Worm (Caenorhabditis elegans) whole organism, L1 larva: ENCODE data around the gene F56D5.2.

ENCODE experiments used
- C16A3.4 ChIP-seq: fragments of 150-350 bp; optimal IDR thresholded peaks from 2 replicates; lab custom pipeline; 2014; ENCODE audit warnings: missing biosample characterization, missing genetic modification characterization
- C34B4.2 ChIP-seq: sonication (generic microtip); optimal IDR thresholded peaks from 2 replicates; lab custom pipeline; 2017; ENCODE audit warnings: mild to moderate bottlenecking, missing genetic modification characterization, missing compliant biosample characterization
- Y116A8C.19 ChIP-seq: sonication (generic microtip); optimal IDR thresholded peaks from 2 replicates; lab custom pipeline; 2016; ENCODE audit warnings: missing compliant biosample characterization, missing genetic modification characterization, borderline replicate concordance
- aha-1 ChIP-seq: fragments of 150-350 bp; optimal IDR thresholded peaks from 2 replicates; lab custom pipeline; 2014; ENCODE audit warnings: missing biosample characterization, missing genetic modification characterization
- aly-2 ChIP-seq: fragments of 150-350 bp; optimal IDR thresholded peaks from 2 replicates; lab custom pipeline; 2014; ENCODE audit warnings: missing biosample characterization, missing genetic modification characterization
- blmp-1 ChIP-seq: fragments of 150-350 bp; optimal IDR thresholded peaks from 2 replicates; lab custom pipeline; 2014; ENCODE audit warnings: missing biosample characterization, missing genetic modification characterization
- ceh-63 ChIP-seq: fragments of 200-800 bp; sonication (Bioruptor generic); optimal IDR thresholded peaks from 2 replicates; lab custom pipeline; 2018; ENCODE audit warnings: mild to moderate bottlenecking, missing genetic modification characterization, missing compliant biosample characterization
- ceh-82 ChIP-seq, 3 experiments: fragments of 150-350 bp in 1 of 3; sonication (generic microtip) in 2 of 3; optimal IDR thresholded peaks; 2 replicates each; lab custom pipeline; 2014 to 2017; ENCODE audit warnings: missing biosample characterization in 3 of 3, missing genetic modification characterization in 3 of 3
- ceh-88 ChIP-seq: fragments of 200-800 bp; sonication (Bioruptor generic); IDR thresholded peaks from 2 replicates; pipeline ENCODE4 v1.3.6; 2022; ENCODE audit warnings: missing genetic modification characterization, missing compliant biosample characterization
- ceh-90 ChIP-seq: sonication (generic microtip); optimal IDR thresholded peaks from 2 replicates; lab custom pipeline; 2016; ENCODE audit warnings: missing genetic modification characterization, missing compliant biosample characterization
- dpl-1 ChIP-seq, 3 experiments: fragments of 150-350 bp in 2 of 3; sonication (generic microtip) in 1 of 3; optimal IDR thresholded peaks; 2 replicates each; lab custom pipeline; 2014 to 2017; ENCODE audit warnings: missing biosample characterization in 3 of 3, missing genetic modification characterization in 3 of 3, missing genetic modification reagents in 3 of 3
- efl-3 ChIP-seq: fragments of 200-800 bp; sonication (Bioruptor generic); optimal IDR thresholded peaks from 2 replicates; lab custom pipeline; 2018; ENCODE audit warnings: mild to moderate bottlenecking, missing genetic modification characterization, missing compliant biosample characterization
- elt-2 ChIP-seq: sonication (generic microtip); optimal IDR thresholded peaks from 2 replicates; lab custom pipeline; 2016; ENCODE audit warnings: missing genetic modification characterization, mild to moderate bottlenecking, inconsistent platforms, missing compliant biosample characterization, missing genetic modification reagents
- fkh-10 ChIP-seq: sonication (generic microtip); optimal IDR thresholded peaks from 2 replicates; lab custom pipeline; 2017; ENCODE audit warnings: missing biosample characterization, missing genetic modification reagents, missing genetic modification characterization
- fkh-4 ChIP-seq: sonication (generic microtip); optimal IDR thresholded peaks from 2 replicates; lab custom pipeline; 2016; ENCODE audit warnings: missing compliant biosample characterization, missing genetic modification characterization, borderline replicate concordance
- fkh-8 ChIP-seq: sonication (generic microtip); optimal IDR thresholded peaks from 2 replicates; lab custom pipeline; 2016; ENCODE audit warnings: mild to moderate bottlenecking, missing genetic modification characterization, missing compliant biosample characterization
- fos-1 ChIP-seq: fragments of 150-350 bp; optimal IDR thresholded peaks from 2 replicates; lab custom pipeline; 2014; ENCODE audit warnings: missing biosample characterization, missing genetic modification characterization
- hlh-17 ChIP-seq: fragments of 200-800 bp; sonication (Bioruptor generic); optimal IDR thresholded peaks from 2 replicates; lab custom pipeline; 2018; ENCODE audit warnings: missing genetic modification characterization, mild to moderate bottlenecking, missing compliant biosample characterization, moderate library complexity, borderline replicate concordance
- hlh-4 ChIP-seq: sonication (generic microtip); optimal IDR thresholded peaks from 2 replicates; lab custom pipeline; 2016; ENCODE audit warnings: mild to moderate bottlenecking, missing genetic modification characterization, missing compliant biosample characterization
- irx-1 ChIP-seq: sonication (generic microtip); optimal IDR thresholded peaks from 2 replicates; lab custom pipeline; 2016; ENCODE audit warnings: missing genetic modification characterization, missing compliant biosample characterization
- lin-13 ChIP-seq: fragments of 150-350 bp; optimal IDR thresholded peaks from 2 replicates; lab custom pipeline; 2014; ENCODE audit warnings: missing biosample characterization, missing genetic modification reagents, missing genetic modification characterization
- lin-14 ChIP-seq: fragments of 200-800 bp; sonication (Bioruptor generic); optimal IDR thresholded peaks from 2 replicates; lab custom pipeline; 2018; ENCODE audit warnings: mild to moderate bottlenecking, missing genetic modification characterization, moderate library complexity, missing compliant biosample characterization
- lin-15B ChIP-seq: fragments of 150-350 bp; sonication (generic microtip); optimal IDR thresholded peaks from 3 replicates; lab custom pipeline; 2014; ENCODE audit warnings: missing biosample characterization, missing genetic modification characterization
- lin-35 ChIP-seq, 2 experiments: fragments of 150-350 bp; optimal IDR thresholded peaks; 2 replicates each; lab custom pipeline; 2014; ENCODE audit warnings: missing biosample characterization in 2 of 2, missing genetic modification characterization in 2 of 2, missing genetic modification reagents in 2 of 2
- lin-39 ChIP-seq: fragments of 150-350 bp; optimal IDR thresholded peaks from 2 replicates; lab custom pipeline; 2014; ENCODE audit warnings: missing biosample characterization, missing genetic modification reagents, missing genetic modification characterization
- lir-3 ChIP-seq: sonication (generic microtip); optimal IDR thresholded peaks from 2 replicates; lab custom pipeline; 2016; ENCODE audit warnings: mild to moderate bottlenecking, missing genetic modification characterization, moderate library complexity, missing compliant biosample characterization; ENCODE audit not compliant: poor library complexity
- lsy-2 ChIP-seq, 2 experiments: fragments of 150-350 bp; optimal IDR thresholded peaks; 2 replicates each; lab custom pipeline; 2014; ENCODE audit warnings: missing biosample characterization in 2 of 2, missing genetic modification characterization in 2 of 2
- mab-9 ChIP-seq: fragments of 200-800 bp; sonication (Bioruptor generic); IDR thresholded peaks from 2 replicates; pipeline ENCODE4 v1.3.6; 2022; ENCODE audit warnings: missing genetic modification reagents, missing genetic modification characterization, missing compliant biosample characterization
- mdl-1 ChIP-seq, 2 experiments: fragments of 150-350 bp; optimal IDR thresholded peaks; 2 replicates each; lab custom pipeline; 2014 to 2017; ENCODE audit warnings: missing biosample characterization in 2 of 2, missing genetic modification characterization in 2 of 2, inconsistent platforms in 1 of 2
- mep-1 ChIP-seq: fragments of 150-350 bp; optimal IDR thresholded peaks from 2 replicates; lab custom pipeline; 2014; ENCODE audit warnings: missing biosample characterization, missing genetic modification characterization
- nhr-11 ChIP-seq: fragments of 150-350 bp; optimal IDR thresholded peaks from 2 replicates; lab custom pipeline; 2014; ENCODE audit warnings: missing biosample characterization, missing genetic modification characterization
- nhr-12 ChIP-seq: sonication (generic microtip); optimal IDR thresholded peaks from 2 replicates; lab custom pipeline; 2017; ENCODE audit warnings: missing biosample characterization, missing genetic modification characterization
- nhr-77 ChIP-seq: fragments of 150-350 bp; optimal IDR thresholded peaks from 2 replicates; lab custom pipeline; 2014; ENCODE audit warnings: missing biosample characterization, missing genetic modification characterization
- nhr-90 ChIP-seq: sonication (generic microtip); optimal IDR thresholded peaks from 2 replicates; lab custom pipeline; 2016; ENCODE audit warnings: mild to moderate bottlenecking, missing genetic modification characterization, missing compliant biosample characterization; ENCODE audit not compliant: poor library complexity
- pag-3 ChIP-seq: sonication (generic microtip); optimal IDR thresholded peaks from 2 replicates; lab custom pipeline; 2017; ENCODE audit warnings: missing genetic modification characterization, mild to moderate bottlenecking, missing compliant biosample characterization, antibody characterized with exemption, borderline replicate concordance; ENCODE audit not compliant: insufficient read depth
- pqm-1 ChIP-seq: sonication (generic microtip); optimal IDR thresholded peaks from 3 replicates; lab custom pipeline; 2017; ENCODE audit warnings: missing biosample characterization, missing genetic modification characterization
- skn-1 ChIP-seq: fragments of 150-350 bp; optimal IDR thresholded peaks from 2 replicates; lab custom pipeline; 2014; ENCODE audit warnings: missing biosample characterization, missing genetic modification characterization
- snpc-4 ChIP-seq: fragments of 150-350 bp; optimal IDR thresholded peaks from 2 replicates; lab custom pipeline; 2014; ENCODE audit warnings: missing biosample characterization, missing genetic modification characterization
- snu-23 ChIP-seq: sonication (generic microtip); optimal IDR thresholded peaks from 2 replicates; lab custom pipeline; 2016; ENCODE audit warnings: missing genetic modification characterization, missing compliant biosample characterization
- sox-4 ChIP-seq: sonication (generic microtip); optimal IDR thresholded peaks from 2 replicates; lab custom pipeline; 2016; ENCODE audit warnings: missing genetic modification characterization, missing compliant biosample characterization
- sptf-1 ChIP-seq: fragments of 150-350 bp; optimal IDR thresholded peaks from 2 replicates; lab custom pipeline; 2014; ENCODE audit warnings: missing biosample characterization, missing genetic modification characterization
- sup-37 ChIP-seq: fragments of 200-800 bp; sonication (Bioruptor generic); optimal IDR thresholded peaks from 2 replicates; lab custom pipeline; 2018; ENCODE audit warnings: mild to moderate bottlenecking, missing genetic modification characterization, missing compliant biosample characterization
- swsn-7 ChIP-seq: sonication (generic microtip); optimal IDR thresholded peaks from 2 replicates; lab custom pipeline; 2016; ENCODE audit warnings: missing genetic modification characterization, missing compliant biosample characterization
- tbx-2 ChIP-seq: sonication (generic microtip); optimal IDR thresholded peaks from 2 replicates; lab custom pipeline; 2016; ENCODE audit warnings: missing genetic modification characterization, missing compliant biosample characterization
- tlp-1 ChIP-seq: fragments of 150-350 bp; optimal IDR thresholded peaks from 2 replicates; lab custom pipeline; 2014; ENCODE audit warnings: missing biosample characterization, missing genetic modification characterization
- unc-30 ChIP-seq: sonication (generic microtip); optimal IDR thresholded peaks from 2 replicates; lab custom pipeline; 2017; ENCODE audit warnings: missing biosample characterization, missing genetic modification characterization
- unc-62 ChIP-seq: fragments of 150-350 bp; optimal IDR thresholded peaks from 2 replicates; lab custom pipeline; 2014; ENCODE audit warnings: missing biosample characterization, missing genetic modification reagents, missing genetic modification characterization
- unc-86 ChIP-seq: sonication (generic microtip); optimal IDR thresholded peaks from 2 replicates; lab custom pipeline; 2016; ENCODE audit warnings: missing genetic modification characterization, missing compliant biosample characterization
- vab-15 ChIP-seq: sonication (generic microtip); optimal IDR thresholded peaks from 2 replicates; lab custom pipeline; 2017; ENCODE audit warnings: missing genotype, mild to moderate bottlenecking, missing genetic modification characterization, missing compliant biosample characterization
- xbp-1 ChIP-seq: sonication (generic microtip); optimal IDR thresholded peaks from 2 replicates; lab custom pipeline; 2016; ENCODE audit warnings: missing genetic modification characterization, missing compliant biosample characterization
- zag-1 ChIP-seq: fragments of 150-350 bp; optimal IDR thresholded peaks from 2 replicates; lab custom pipeline; 2014; ENCODE audit warnings: missing biosample characterization, missing genetic modification characterization
- zip-4 ChIP-seq: fragments of 200-800 bp; sonication (Bioruptor generic); optimal IDR thresholded peaks from 2 replicates; lab custom pipeline; 2018; ENCODE audit warnings: mild to moderate bottlenecking, missing genetic modification characterization, moderate library complexity, missing compliant biosample characterization

Gene F56D5.2

DNA sequence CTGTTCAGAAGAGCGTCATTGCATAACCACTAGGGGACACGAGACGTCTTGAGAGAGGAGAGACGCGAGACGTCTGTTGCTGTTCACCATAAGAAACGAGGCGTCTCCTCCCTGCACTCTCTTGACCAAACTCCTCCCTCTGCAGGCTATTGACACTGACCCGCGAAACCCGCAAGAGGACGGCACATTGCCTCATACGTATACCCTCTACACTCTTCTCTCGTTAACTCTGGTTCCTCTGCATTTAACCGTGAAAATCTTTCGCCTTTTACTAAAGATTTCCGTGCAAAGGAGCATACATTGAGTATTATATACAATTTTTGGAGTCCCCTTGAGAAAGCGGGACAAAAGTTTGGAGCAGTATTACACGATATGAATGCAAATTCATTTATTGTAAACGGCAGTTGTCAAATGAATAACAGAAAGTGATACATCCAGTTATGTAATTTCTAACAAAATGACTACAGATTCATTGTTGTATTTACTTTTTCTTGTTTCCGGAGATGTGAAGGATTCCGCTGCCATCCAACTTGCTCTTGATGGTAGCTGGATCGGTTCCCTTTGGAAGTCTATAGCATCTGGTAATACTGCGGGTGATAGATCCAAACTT lies 46.1 kb upstream of the F56D5.2 start:
- peak; percentile 72 for TF ChIP-seq ceh-88 (GFP tag; lab: Robert Waterston, UW)
- TF ChIP-seq mdl-1 (tag; optimal IDR thresholded peaks at IDR 0.05; lab: Kevin White, UChicago): peak in 1 of 2 experiments; percentile 91
- peak; percentile 63 for TF ChIP-seq lin-15B (tag; lab: Kevin White, UChicago)
- no peak for TF ChIP-seq Y116A8C.19
- peak; percentile 94 for TF ChIP-seq fkh-8 (tag; lab: Kevin White, UChicago)
- TF ChIP-seq aha-1 (tag; lab: Kevin White, UChicago): peak; percentile 22
- no peak for TF ChIP-seq unc-30 (tag; lab: Kevin White, UChicago)
- peak; percentile 62 for TF ChIP-seq blmp-1 (tag; lab: Kevin White, UChicago)
- TF ChIP-seq ceh-63 (GFP tag; lab: Kevin White, UChicago): no peak
- TF ChIP-seq xbp-1 (tag; lab: Kevin White, UChicago): peak; percentile 96
- no peak for TF ChIP-seq pag-3 (tag; lab: Kevin White, UChicago)
- TF ChIP-seq unc-86 (tag; lab: Kevin White, UChicago): peak; percentile 93
- TF ChIP-seq fkh-10 (GFP tag; lab: Kevin White, UChicago): peak; percentile 87
- peak; percentile 93 for TF ChIP-seq aly-2 (tag; lab: Kevin White, UChicago)
- TF ChIP-seq mab-9: peak; percentile 88
- peak; percentile 84 for TF ChIP-seq elt-2 (tag; lab: Kevin White, UChicago)
- peak; percentile 86 for TF ChIP-seq lin-39 (tag; lab: Kevin White, UChicago)
- TF ChIP-seq lsy-2 (tag; optimal IDR thresholded peaks at IDR 0.05; lab: Kevin White, UChicago): peak; percentile 87 to 90
- TF ChIP-seq unc-62 (GFP tag; lab: Kevin White, UChicago): peak; percentile 40
- TF ChIP-seq sptf-1 (tag; lab: Kevin White, UChicago): no peak
- TF ChIP-seq C16A3.4 (tag; lab: Kevin White, UChicago): peak; percentile 92
- TF ChIP-seq snu-23 (GFP tag; lab: Kevin White, UChicago): peak; percentile 97
- peak; percentile 72 for TF ChIP-seq lir-3 (tag; lab: Kevin White, UChicago)
- TF ChIP-seq ceh-90 (tag; lab: Kevin White, UChicago): no peak
- TF ChIP-seq fos-1 (tag; lab: Kevin White, UChicago): peak; percentile 89
- no peak for TF ChIP-seq pqm-1
- peak; percentile 46 for TF ChIP-seq sup-37 (GFP tag; lab: Kevin White, UChicago)
- TF ChIP-seq zag-1: peak; percentile 61
- TF ChIP-seq hlh-4 (tag; lab: Kevin White, UChicago): no peak
- TF ChIP-seq efl-3: peak; percentile 30
- TF ChIP-seq dpl-1 (GFP tag; optimal IDR thresholded peaks at IDR 0.05; lab: Kevin White, UChicago): peak; percentile 56 to 78 (median 70)
- no peak for TF ChIP-seq C34B4.2 (tag; lab: Kevin White, UChicago)
- TF ChIP-seq lin-13: peak; percentile 91
- peak; percentile 80 for TF ChIP-seq sox-4
- TF ChIP-seq tlp-1 (tag; lab: Kevin White, UChicago): no peak
- peak; percentile 99 for TF ChIP-seq lin-14 (GFP tag; lab: Kevin White, UChicago)
- TF ChIP-seq hlh-17: peak; percentile 57
- peak; percentile 83 to 88 for TF ChIP-seq lin-35 (GFP tag; optimal IDR thresholded peaks at IDR 0.05; lab: Kevin White, UChicago)
- peak; percentile 79 for TF ChIP-seq zip-4 (GFP tag; lab: Kevin White, UChicago)
- peak; percentile 96 for TF ChIP-seq nhr-90 (tag; lab: Kevin White, UChicago)
- peak; percentile 99 for TF ChIP-seq snpc-4 (tag; lab: Kevin White, UChicago)
- TF ChIP-seq nhr-11 (tag; lab: Kevin White, UChicago): peak; percentile 50
- peak; percentile 48 for TF ChIP-seq vab-15 (tag; lab: Kevin White, UChicago)
- peak; percentile 96 for TF ChIP-seq swsn-7
- TF ChIP-seq fkh-4 (tag; lab: Kevin White, UChicago): peak; percentile 52
- TF ChIP-seq irx-1: peak; percentile 93
- TF ChIP-seq nhr-12 (tag; lab: Kevin White, UChicago): no peak
- TF ChIP-seq nhr-77 (tag; lab: Kevin White, UChicago): peak; percentile 96
- TF ChIP-seq skn-1 (tag; lab: Kevin White, UChicago): peak; percentile 78
- peak; percentile 95 for TF ChIP-seq tbx-2 (tag; lab: Kevin White, UChicago)
- TF ChIP-seq mep-1 (tag; lab: Kevin White, UChicago): peak; percentile 90
- peak; percentile 74 to 87 (median 85) for TF ChIP-seq ceh-82 (tag; optimal IDR thresholded peaks at IDR 0.05; lab: Kevin White, UChicago)
